Worm (Caenorhabditis elegans): Measurements from ENCODE around the gene H12D21.6.
A peak's percentile ranks its signal among the peaks of the same experiment; 100 is the strongest.

ce11 chrV:14855626-14856025 is 42.0 kb downstream of the H12D21.6 start:
- no peak for TF ChIP-seq snpc-4 (tag; optimal IDR thresholded peaks at IDR 0.05)
- no peak for TF ChIP-seq nhr-76 (tag; optimal IDR thresholded peaks at IDR 0.05)
- TF ChIP-seq lin-13 (tag; optimal IDR thresholded peaks at IDR 0.05): no peak
- TF ChIP-seq pha-4 (tag; optimal IDR thresholded peaks at IDR 0.05): no peak
- TF ChIP-seq lsy-2 (tag; optimal IDR thresholded peaks at IDR 0.05): no peak
- TF ChIP-seq unc-62 (GFP tag; optimal IDR thresholded peaks at IDR 0.05): no peak
- TF ChIP-seq flh-1 (GFP tag; optimal IDR thresholded peaks at IDR 0.05): peak; percentile 40
- TF ChIP-seq hlh-1 (tag; optimal IDR thresholded peaks at IDR 0.05): no peak
